Worm (Caenorhabditis elegans) whole organism, young adult: ENCODE data around the gene T14G12.12.

Source experiments
- C17E4.6 ChIP-seq: fragments of 200-800 bp; sonication (Bioruptor generic); IDR thresholded peaks from 2 replicates; pipeline ENCODE4 v1.3.6; 2022; ENCODE audit warnings: missing genetic modification reagents, missing genetic modification characterization, missing compliant biosample characterization
- F52B5.7 ChIP-seq: sonication (generic microtip); optimal IDR thresholded peaks from 2 replicates; lab custom pipeline; 2016; ENCODE audit warnings: mild to moderate bottlenecking, missing genetic modification characterization, missing compliant biosample characterization
- F57C9.4 ChIP-seq: sonication (generic microtip); optimal IDR thresholded peaks from 2 replicates; lab custom pipeline; 2017; ENCODE audit warnings: mild to moderate bottlenecking, missing genetic modification characterization, missing compliant biosample characterization
- K11D2.4 ChIP-seq: fragments of 200-800 bp; sonication (Bioruptor generic); IDR thresholded peaks from 2 replicates; pipeline ENCODE4 v1.3.6; 2022; ENCODE audit warnings: missing genetic modification reagents, missing genetic modification characterization, missing compliant biosample characterization
- K12H6.12 ChIP-seq: fragments of 200-800 bp; sonication (Bioruptor generic); optimal IDR thresholded peaks from 2 replicates; lab custom pipeline; 2018; ENCODE audit warnings: mild to moderate bottlenecking, missing genetic modification characterization, missing compliant biosample characterization
- Y53G8AR.9 ChIP-seq: fragments of 200-800 bp; sonication (Bioruptor generic); conservative IDR thresholded peaks from 2 replicates; pipeline ENCODE4 v1.3.6; 2022; ENCODE audit warnings: missing genetic modification reagents, missing genetic modification characterization, missing compliant biosample characterization
- ZK185.1 ChIP-seq: sonication (generic microtip); optimal IDR thresholded peaks from 2 replicates; lab custom pipeline; 2016; ENCODE audit warnings: mild to moderate bottlenecking, missing genetic modification characterization, missing compliant biosample characterization; ENCODE audit not compliant: poor library complexity, severe bottlenecking
- aptf-2 ChIP-seq: fragments of 200-800 bp; sonication (Bioruptor generic); conservative IDR thresholded peaks from 2 replicates; pipeline ENCODE4 v1.3.6; 2022; ENCODE audit warnings: missing genetic modification reagents, missing genetic modification characterization, missing compliant biosample characterization
- ceh-58 ChIP-seq: fragments of 200-800 bp; sonication (Bioruptor generic); IDR thresholded peaks from 2 replicates; pipeline ENCODE4 v1.3.6; 2022; ENCODE audit warnings: missing genetic modification characterization, missing compliant biosample characterization
- die-1 ChIP-seq: sonication (generic microtip); optimal IDR thresholded peaks from 2 replicates; lab custom pipeline; 2016; ENCODE audit warnings: missing genotype, mild to moderate bottlenecking, missing genetic modification characterization, missing compliant biosample characterization
- egl-44 ChIP-seq: fragments of 200-800 bp; sonication (Bioruptor generic); IDR thresholded peaks from 2 replicates; pipeline ENCODE4 v1.3.6; 2022; ENCODE audit warnings: missing genetic modification reagents, missing genetic modification characterization, missing compliant biosample characterization
- hrde-1 ChIP-seq: sonication (generic microtip); optimal IDR thresholded peaks from 2 replicates; lab custom pipeline; 2016; ENCODE audit warnings: missing genetic modification characterization, mild to moderate bottlenecking, missing compliant biosample characterization, moderate library complexity, missing genotype, missing genetic modification reagents, borderline replicate concordance
- let-607 ChIP-seq, 2 experiments: fragments of 200-800 bp in 1 of 2; sonication (Bioruptor generic) in 1 of 2; sonication (generic microtip) in 1 of 2; optimal IDR thresholded peaks; 2 replicates each; lab custom pipeline; 2016 to 2018; ENCODE audit warnings: mild to moderate bottlenecking in 2 of 2, missing compliant biosample characterization in 2 of 2, missing genetic modification characterization in 2 of 2, moderate library complexity in 2 of 2, missing genotype in 1 of 2
- lin-26 ChIP-seq: fragments of 200-800 bp; sonication (Bioruptor generic); IDR thresholded peaks from 2 replicates; pipeline ENCODE4 v1.3.6; 2022; ENCODE audit warnings: missing genetic modification reagents, missing genetic modification characterization, missing compliant biosample characterization
- lir-1 ChIP-seq: fragments of 200-800 bp; sonication (Bioruptor generic); conservative IDR thresholded peaks from 2 replicates; pipeline ENCODE4 v1.3.6; 2022; ENCODE audit warnings: missing genetic modification reagents, missing genetic modification characterization, missing compliant biosample characterization
- madf-10 ChIP-seq: sonication (generic microtip); optimal IDR thresholded peaks from 2 replicates; lab custom pipeline; 2016; ENCODE audit warnings: mild to moderate bottlenecking, missing genetic modification characterization, missing compliant biosample characterization
- mxl-1 ChIP-seq: sonication (generic microtip); optimal IDR thresholded peaks from 2 replicates; lab custom pipeline; 2016; ENCODE audit warnings: missing genetic modification characterization, missing compliant biosample characterization
- nfyb-1 ChIP-seq: fragments of 200-800 bp; sonication (Bioruptor generic); IDR thresholded peaks from 2 replicates; pipeline ENCODE4 v1.3.6; 2022; ENCODE audit warnings: missing genetic modification reagents, missing genetic modification characterization, missing compliant biosample characterization
- nhr-90 ChIP-seq: sonication (generic microtip); optimal IDR thresholded peaks from 2 replicates; lab custom pipeline; 2016; ENCODE audit warnings: missing genotype, mild to moderate bottlenecking, missing genetic modification characterization, missing compliant biosample characterization
- pbrm-1 ChIP-seq: fragments of 200-800 bp; sonication (Bioruptor generic); IDR thresholded peaks from 2 replicates; pipeline ENCODE4 v1.3.6; 2022; ENCODE audit warnings: missing genetic modification reagents, missing genetic modification characterization, missing compliant biosample characterization
- snpc-1.1 ChIP-seq: sonication (generic microtip); optimal IDR thresholded peaks from 2 replicates; lab custom pipeline; 2017; ENCODE audit warnings: missing genetic modification characterization, mild to moderate bottlenecking, missing compliant biosample characterization, antibody characterized with exemption, moderate library complexity, missing genotype, missing genetic modification reagents; ENCODE audit not compliant: insufficient read depth
- snpc-3.4 ChIP-seq: sonication (generic microtip); optimal IDR thresholded peaks from 2 replicates; lab custom pipeline; 2017; ENCODE audit warnings: missing genetic modification characterization, mild to moderate bottlenecking, missing compliant biosample characterization, antibody characterized with exemption, moderate library complexity, missing genotype, missing genetic modification reagents
- xnd-1 ChIP-seq: sonication (generic microtip); optimal IDR thresholded peaks from 2 replicates; lab custom pipeline; 2016; ENCODE audit warnings: missing genotype, missing genetic modification reagents, missing genetic modification characterization, missing compliant biosample characterization
- zfh-2 ChIP-seq: fragments of 200-800 bp; sonication (Bioruptor generic); conservative IDR thresholded peaks from 2 replicates; pipeline ENCODE4 v1.3.6; 2022; ENCODE audit warnings: missing genetic modification reagents, missing genetic modification characterization, missing compliant biosample characterization
- ztf-18 ChIP-seq: sonication (generic microtip); optimal IDR thresholded peaks from 2 replicates; lab custom pipeline; 2016; ENCODE audit warnings: missing genotype, mild to moderate bottlenecking, missing genetic modification characterization, missing compliant biosample characterization
- ztf-3 ChIP-seq: fragments of 200-800 bp; sonication (Bioruptor generic); optimal IDR thresholded peaks from 2 replicates; lab custom pipeline; 2018; ENCODE audit warnings: mild to moderate bottlenecking, missing genetic modification characterization, missing compliant biosample characterization

The T14G12.12 gene

ce11 chrX:3715835-3716234 lies 42.5 kb downstream of the T14G12.12 start:
- TF ChIP-seq aptf-2 (no peak), egl-44 (no peak), lir-1 (GFP tag; lab: Robert Waterston, UW) (no peak), hrde-1 (tag; lab: Kevin White, UChicago) (no peak), snpc-1.1 (tag; lab: Kevin White, UChicago) (no peak), ceh-58 (GFP tag; lab: Robert Waterston, UW) (no peak), ztf-18 (tag; lab: Kevin White, UChicago) (no peak), mxl-1 (tag; lab: Kevin White, UChicago) (no peak), F52B5.7 (tag; lab: Kevin White, UChicago) (no peak), F57C9.4 (no peak), madf-10 (no peak)

ce11 chrX:3714797-3715196 lies 43.5 kb downstream of the T14G12.12 start, which contains the start of gene C01C4.2:
Gene C01C4.2 (plus strand): TSS chrX:3715097.
- TF ChIP-seq ZK185.1 (tag; lab: Kevin White, UChicago) (no peak), die-1 (tag; lab: Kevin White, UChicago) (no peak), snpc-3.4 (no peak), nfyb-1 (GFP tag; lab: Robert Waterston, UW) (no peak), nhr-90 (tag; lab: Kevin White, UChicago) (no peak), C17E4.6 (GFP tag; lab: Robert Waterston, UW) (no peak), let-607 (tag; optimal IDR thresholded peaks at IDR 0.05; lab: Kevin White, UChicago) (no peak), zfh-2 (no peak), ztf-3 (GFP tag; lab: Kevin White, UChicago) (no peak)

ce11 chrX:3711581-3712101 lies 46.7 kb downstream of the T14G12.12 start:
- TF ChIP-seq lin-26 = no peak
- TF ChIP-seq Y53G8AR.9 (GFP tag; lab: Robert Waterston, UW) = no peak
- TF ChIP-seq K11D2.4 (GFP tag; lab: Robert Waterston, UW) = 0 out of 2 replicates have a peak, but pooled peaks have one; percentile 13
- peak; percentile 27 for TF ChIP-seq K12H6.12 (tag; lab: Kevin White, UChicago)

- no peak for TF ChIP-seq pbrm-1 (GFP tag; lab: Robert Waterston, UW)
- TF ChIP-seq xnd-1 = no peak
These were observed 48.6 kb downstream of the T14G12.12 start for ce11 chrX:3709747-3710146.
